Fruit fly (Drosophila melanogaster): Measurements from ENCODE around the gene CG3437.
A peak's percentile ranks its signal among the peaks of the same experiment; 100 is the strongest.

The CG3437 gene

dm6 chr3L:9435315-9435714 lies 22.2 kb downstream of the CG3437 start, which contains the start of gene CG42526 (continued):
- no peak; the same call in 2 of the 3 replicates for TF ChIP-seq zen2 (GFP tag; IDR thresholded peaks at IDR 0.05; ENCODE audit: partially characterized antibody)
- no peak for TF ChIP-seq CG7357 (GFP tag; IDR thresholded peaks at IDR 0.05)
- TF ChIP-seq Eip74EF (GFP tag; optimal IDR thresholded peaks at IDR 0.05): no peak
- peak; percentile 93 for TF ChIP-seq CG10267 (tag; optimal IDR thresholded peaks at IDR 0.05)
- TF ChIP-seq Six4 (GFP tag; optimal IDR thresholded peaks at IDR 0.05): no peak
- TF ChIP-seq p53 (GFP tag; optimal IDR thresholded peaks at IDR 0.05): no peak
- TF ChIP-seq CG6654 (GFP tag; optimal IDR thresholded peaks at IDR 0.05): no peak
- TF ChIP-seq crp (GFP tag; optimal IDR thresholded peaks at IDR 0.05): peak; percentile 56 to 90
- TF ChIP-seq CG1832 (GFP tag; optimal IDR thresholded peaks at IDR 0.05): no peak
- TF ChIP-seq lov (optimal IDR thresholded peaks at IDR 0.05): no peak
- no peak for TF ChIP-seq lov (GFP tag; IDR thresholded peaks at IDR 0.05)
- TF ChIP-seq slou (GFP tag; optimal IDR thresholded peaks at IDR 0.05): peak; percentile 6
- peak; percentile 64 for TF ChIP-seq CG9437 (GFP tag; optimal IDR thresholded peaks at IDR 0.05)
- 0 out of 3 replicates have a peak, but pooled peaks have one; percentile 31 for TF ChIP-seq hb (GFP tag; IDR thresholded peaks at IDR 0.05; ENCODE audit: partially characterized antibody)
- no peak for TF ChIP-seq D19A (tag; optimal IDR thresholded peaks at IDR 0.05)
- TF ChIP-seq tap (tag; optimal IDR thresholded peaks at IDR 0.05): no peak
- TF ChIP-seq lbe (GFP tag; optimal IDR thresholded peaks at IDR 0.05): peak; percentile 36
- peak; percentile 59 for TF ChIP-seq CTCF (GFP tag; optimal IDR thresholded peaks at IDR 0.05)
- peak; percentile 26 for TF ChIP-seq Max (GFP tag; optimal IDR thresholded peaks at IDR 0.05)
- no peak for TF ChIP-seq CG4328 (GFP tag; optimal IDR thresholded peaks at IDR 0.05)
- peak; percentile 76 for TF ChIP-seq CG9932 (GFP tag; IDR thresholded peaks at IDR 0.05)
- TF ChIP-seq sens (GFP tag): peak; percentile 80
- no peak for TF ChIP-seq peb (GFP tag; IDR thresholded peaks at IDR 0.05)
- peak; percentile 7 for TF ChIP-seq tin (GFP tag; optimal IDR thresholded peaks at IDR 0.05)
- no peak for TF ChIP-seq dimm (GFP tag; IDR thresholded peaks at IDR 0.05)
- TF ChIP-seq NFAT (GFP tag; IDR thresholded peaks at IDR 0.05): peak; percentile 22; the same call in 1 of the 2 replicates
- no peak for TF ChIP-seq nerfin-1 (tag; optimal IDR thresholded peaks at IDR 0.05)
- no peak for TF ChIP-seq CG10565 (GFP tag; optimal IDR thresholded peaks at IDR 0.05)
- no peak for TF ChIP-seq Neu2 (GFP tag; optimal IDR thresholded peaks at IDR 0.05; ENCODE audit: borderline replicate concordance)
- no peak for TF ChIP-seq CG11398 (GFP tag; optimal IDR thresholded peaks at IDR 0.05)
- no peak for TF ChIP-seq B-H1 (GFP tag; IDR thresholded peaks at IDR 0.05)
- no peak for TF ChIP-seq Fer3 (tag; optimal IDR thresholded peaks at IDR 0.05)
- TF ChIP-seq Camta (GFP tag; optimal IDR thresholded peaks at IDR 0.05): no peak
- peak; percentile 14; the same call in 1 of the 2 replicates for TF ChIP-seq CG3847 (GFP tag; IDR thresholded peaks at IDR 0.05)
- TF ChIP-seq gt (GFP tag; IDR thresholded peaks at IDR 0.05): no peak
- no peak for TF ChIP-seq jumu (GFP tag; optimal IDR thresholded peaks at IDR 0.05)
- TF ChIP-seq gsb-n (tag; optimal IDR thresholded peaks at IDR 0.05): peak; percentile 27
- peak; percentile 43 for TF ChIP-seq tx (GFP tag; optimal IDR thresholded peaks at IDR 0.05)
- no peak for TF ChIP-seq CG13296 (GFP tag; optimal IDR thresholded peaks at IDR 0.05)
- TF ChIP-seq bigmax (GFP tag; optimal IDR thresholded peaks at IDR 0.05): peak; percentile 41
- no peak for TF ChIP-seq Sox100B (GFP tag; optimal IDR thresholded peaks at IDR 0.05)
- TF ChIP-seq her (GFP tag; optimal IDR thresholded peaks at IDR 0.05): peak; percentile 45
- peak; percentile 79 for TF ChIP-seq Dp (GFP tag; optimal IDR thresholded peaks at IDR 0.05)
- peak; percentile 84 for TF ChIP-seq E2f2 (GFP tag; IDR thresholded peaks at IDR 0.05)
- TF ChIP-seq kah (GFP tag; optimal IDR thresholded peaks at IDR 0.05): no peak
- peak; percentile 45; the same call in 1 of the 2 replicates for TF ChIP-seq hbn (GFP tag; IDR thresholded peaks at IDR 0.05; ENCODE audit: partially characterized antibody)
- no peak for TF ChIP-seq wor (GFP tag; IDR thresholded peaks at IDR 0.05)
- no peak for TF ChIP-seq fd102C (GFP tag; optimal IDR thresholded peaks at IDR 0.05)
- peak; percentile 34; the same call in 1 of the 2 replicates for TF ChIP-seq esg (GFP tag; conservative IDR thresholded peaks at IDR 0.05)
- no peak for TF ChIP-seq abd-A (tag; optimal IDR thresholded peaks at IDR 0.05)
- no peak for TF ChIP-seq Side (GFP tag; optimal IDR thresholded peaks at IDR 0.05)
- no peak for TF ChIP-seq CkIIα-i1 (GFP tag; IDR thresholded peaks at IDR 0.05)
